Worm (Caenorhabditis elegans) whole organism, early embryonic: ENCODE data around the gene K09E9.4.

ENCODE experiments used
- aly-1 ChIP-seq: sonication (generic microtip); optimal IDR thresholded peaks from 2 replicates; lab custom pipeline; 2016; ENCODE audit warnings: missing genetic modification characterization, missing compliant biosample characterization
- ama-1 ChIP-seq: fragments of 150-350 bp; optimal IDR thresholded peaks from 2 replicates; lab custom pipeline; 2014
- ceh-13 ChIP-seq: fragments of 200-800 bp; sonication (Bioruptor generic); optimal IDR thresholded peaks from 2 replicates; lab custom pipeline; 2018; ENCODE audit warnings: mild to moderate bottlenecking, missing genetic modification characterization, missing compliant biosample characterization
- hmg-4 ChIP-seq: fragments of 200-800 bp; sonication (Bioruptor generic); optimal IDR thresholded peaks from 2 replicates; lab custom pipeline; 2018; ENCODE audit warnings: mild to moderate bottlenecking, missing genetic modification characterization, missing compliant biosample characterization
- tbx-37 ChIP-seq: fragments of 200-800 bp; sonication (Bioruptor generic); conservative IDR thresholded peaks from 2 replicates; pipeline ENCODE4 v1.3.6; 2022; ENCODE audit warnings: missing genetic modification reagents, missing genetic modification characterization, missing compliant biosample characterization

DNA sequence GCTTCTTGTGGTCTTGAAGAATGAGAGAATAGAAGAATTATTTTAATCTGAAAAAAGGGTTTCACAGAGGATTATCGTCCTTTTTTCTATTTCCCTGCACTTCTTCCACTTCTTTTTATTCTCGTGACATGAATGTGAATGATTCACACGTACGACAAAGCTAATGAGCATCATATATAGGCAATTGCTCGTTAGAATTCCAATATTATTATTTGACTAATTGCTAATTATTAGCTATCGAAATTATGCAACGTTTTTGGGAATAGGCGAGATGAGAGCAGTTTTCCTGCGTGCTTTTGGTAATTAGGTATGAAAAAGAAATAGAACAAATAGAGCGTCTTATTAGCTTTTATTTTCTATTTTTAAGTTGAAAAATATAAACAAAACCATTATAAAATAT is 27.5 kb upstream of the K09E9.4 start:
- TF ChIP-seq ama-1 (lab: Kevin White, UChicago) (no peak), aly-1 (tag; lab: Kevin White, UChicago) (no peak), ceh-13 (GFP tag; lab: Kevin White, UChicago) (no peak), tbx-37 (GFP tag; lab: Robert Waterston, UW) (no peak), hmg-4 (GFP tag; lab: Kevin White, UChicago) (no peak)
